Worm (Caenorhabditis elegans): ENCODE data around the gene oac-4.

oac-4 gene

ce11 chrII:3808104-3808503 is 27.7 kb downstream of the oac-4 start, which contains the start of gene F54D10.5:
Gene F54D10.5 (minus strand): TSS chrII:3808177.
- TF ChIP-seq daf-12 (tag; optimal IDR thresholded peaks at IDR 0.05) (no peak), ZK546.5 (tag; optimal IDR thresholded peaks at IDR 0.05) (no peak), nfya-1 (tag; optimal IDR thresholded peaks at IDR 0.05; ENCODE audit: insufficient read depth) (peak; percentile 89), tbx-2 (tag; optimal IDR thresholded peaks at IDR 0.05) (no peak), zag-1 (tag; optimal IDR thresholded peaks at IDR 0.05) (no peak), R02D3.7 (tag; optimal IDR thresholded peaks at IDR 0.05) (peak; percentile 99), fos-1 (tag; optimal IDR thresholded peaks at IDR 0.05) (no peak), hmg-11 (tag; optimal IDR thresholded peaks at IDR 0.05) (no peak), nhr-43 (tag; optimal IDR thresholded peaks at IDR 0.05; ENCODE audit: poor library complexity, severe bottlenecking) (peak; percentile 71), mdl-1 (tag; optimal IDR thresholded peaks at IDR 0.05) (no peak), sea-2 (GFP tag; optimal IDR thresholded peaks at IDR 0.05) (no peak), pha-4 (tag; optimal IDR thresholded peaks at IDR 0.05) (no peak), ztf-4 (tag; optimal IDR thresholded peaks at IDR 0.05) (no peak), ceh-82 (tag; optimal IDR thresholded peaks at IDR 0.05) (no peak), ztf-11 (tag; optimal IDR thresholded peaks at IDR 0.05) (no peak), nhr-25 (tag; optimal IDR thresholded peaks at IDR 0.05) (peak; percentile 4), elt-2 (tag; optimal IDR thresholded peaks at IDR 0.05) (peak; percentile 63), elt-1 (tag; optimal IDR thresholded peaks at IDR 0.05) (no peak), nhr-11 (tag; optimal IDR thresholded peaks at IDR 0.05) (no peak), nhr-76 (tag; optimal IDR thresholded peaks at IDR 0.05) (no peak), fkh-2 (tag; optimal IDR thresholded peaks at IDR 0.05) (no peak), lin-15B (tag; optimal IDR thresholded peaks at IDR 0.05) (peak; percentile 71), elt-3 (tag; optimal IDR thresholded peaks at IDR 0.05) (no peak), ceh-9 (tag; optimal IDR thresholded peaks at IDR 0.05) (no peak), egl-5 (tag; optimal IDR thresholded peaks at IDR 0.05) (peak; percentile 30), ama-1 (optimal IDR thresholded peaks at IDR 0.05) (no peak), skn-1 (tag; optimal IDR thresholded peaks at IDR 0.05) (peak; percentile 14), nhr-67 (tag; optimal IDR thresholded peaks at IDR 0.05) (no peak), lsy-12 (tag; optimal IDR thresholded peaks at IDR 0.05) (no peak), egl-27 (tag; optimal IDR thresholded peaks at IDR 0.05) (no peak), jun-1 (tag; optimal IDR thresholded peaks at IDR 0.05) (no peak), pqm-1 (tag; optimal IDR thresholded peaks at IDR 0.05) (peak; percentile 38), ceh-16 (tag; optimal IDR thresholded peaks at IDR 0.05) (no peak), unc-62 (GFP tag; optimal IDR thresholded peaks at IDR 0.05) (no peak), lin-39 (tag; optimal IDR thresholded peaks at IDR 0.05) (peak; percentile 64), fkh-10 (GFP tag; optimal IDR thresholded peaks at IDR 0.05) (no peak), nhr-23 (tag; optimal IDR thresholded peaks at IDR 0.05) (peak; percentile 66), nhr-77 (tag; optimal IDR thresholded peaks at IDR 0.05) (no peak), unc-39 (tag; optimal IDR thresholded peaks at IDR 0.05) (no peak), aly-2 (tag; optimal IDR thresholded peaks at IDR 0.05) (no peak), nhr-28 (tag; optimal IDR thresholded peaks at IDR 0.05) (no peak), ceh-28 (tag; optimal IDR thresholded peaks at IDR 0.05) (no peak), nhr-12 (tag; optimal IDR thresholded peaks at IDR 0.05) (no peak), snpc-4 (tag; optimal IDR thresholded peaks at IDR 0.05) (no peak), eor-1 (tag; optimal IDR thresholded peaks at IDR 0.05) (no peak), mml-1 (tag; optimal IDR thresholded peaks at IDR 0.05) (no peak), nhr-237 (tag; optimal IDR thresholded peaks at IDR 0.05) (no peak)

ce11 chrII:3806964-3807363 is 28.9 kb downstream of the oac-4 start, which contains the start of gene F54D10.4:
Gene F54D10.4 (minus strand): TSS chrII:3807064.
- TF ChIP-seq elt-3 (tag; optimal IDR thresholded peaks at IDR 0.05) (no peak), skn-1 (tag; optimal IDR thresholded peaks at IDR 0.05) (no peak), nhr-28 (tag; optimal IDR thresholded peaks at IDR 0.05) (no peak), fkh-10 (GFP tag; optimal IDR thresholded peaks at IDR 0.05) (no peak), ceh-82 (tag; optimal IDR thresholded peaks at IDR 0.05) (no peak), nhr-237 (tag; optimal IDR thresholded peaks at IDR 0.05) (no peak), egl-27 (tag; optimal IDR thresholded peaks at IDR 0.05) (no peak), pha-4 (tag; optimal IDR thresholded peaks at IDR 0.05) (no peak), tbx-2 (tag; optimal IDR thresholded peaks at IDR 0.05) (no peak), nfya-1 (tag; optimal IDR thresholded peaks at IDR 0.05; ENCODE audit: insufficient read depth) (no peak), daf-12 (tag; optimal IDR thresholded peaks at IDR 0.05) (no peak), elt-2 (tag; optimal IDR thresholded peaks at IDR 0.05) (no peak), mml-1 (tag; optimal IDR thresholded peaks at IDR 0.05) (no peak), R02D3.7 (tag; optimal IDR thresholded peaks at IDR 0.05) (no peak), eor-1 (tag; optimal IDR thresholded peaks at IDR 0.05) (no peak), unc-62 (GFP tag; optimal IDR thresholded peaks at IDR 0.05) (no peak), nhr-76 (tag; optimal IDR thresholded peaks at IDR 0.05) (no peak), ztf-11 (tag; optimal IDR thresholded peaks at IDR 0.05) (no peak), snpc-4 (tag; optimal IDR thresholded peaks at IDR 0.05) (no peak), lsy-12 (tag; optimal IDR thresholded peaks at IDR 0.05) (no peak)
